Worm (Caenorhabditis elegans) whole organism, L4 larva: ENCODE measurements around the gene C31E10.5.
A peak's percentile ranks its signal among the peaks of the same experiment; 100 is the strongest.

Experiments used
- F37D6.2 ChIP-seq: sonication (generic microtip); optimal IDR thresholded peaks from 2 replicates; lab custom pipeline; 2016; ENCODE audit warnings: mild to moderate bottlenecking, missing genetic modification characterization, missing compliant biosample characterization
- T26A8.4 ChIP-seq: fragments of 200-800 bp; sonication (Bioruptor generic); IDR thresholded peaks from 2 replicates; pipeline ENCODE4 v1.3.6; 2022; ENCODE audit warnings: missing genetic modification characterization, missing compliant biosample characterization
- ZK546.5 ChIP-seq, 2 experiments: sonication (generic microtip); optimal IDR thresholded peaks; 2 replicates each; lab custom pipeline; 2017; ENCODE audit warnings: missing biosample characterization in 2 of 2, missing genetic modification characterization in 2 of 2
- arid-1 ChIP-seq: fragments of 200-800 bp; sonication (Bioruptor generic); conservative IDR thresholded peaks from 2 replicates; pipeline ENCODE4 v1.3.6; 2022; ENCODE audit warnings: missing genetic modification reagents, missing genetic modification characterization, missing compliant biosample characterization
- ceh-28 ChIP-seq: fragments of 150-350 bp; optimal IDR thresholded peaks from 2 replicates; lab custom pipeline; 2014; ENCODE audit warnings: missing biosample characterization, missing genetic modification reagents, missing genetic modification characterization
- ceh-44 ChIP-seq: fragments of 200-800 bp; sonication (Bioruptor generic); IDR thresholded peaks from 2 replicates; pipeline ENCODE4 v1.3.6; 2022; ENCODE audit warnings: missing genetic modification reagents, missing genetic modification characterization, missing compliant biosample characterization
- cey-2 ChIP-seq: sonication (generic microtip); optimal IDR thresholded peaks from 3 replicates; lab custom pipeline; 2017; ENCODE audit warnings: missing genetic modification characterization, mild to moderate bottlenecking, missing compliant biosample characterization, antibody characterized with exemption, borderline replicate concordance; ENCODE audit not compliant: insufficient read depth
- ctbp-1 ChIP-seq: fragments of 200-800 bp; sonication (Bioruptor generic); IDR thresholded peaks from 2 replicates; pipeline ENCODE4 v1.3.6; 2022; ENCODE audit warnings: missing genetic modification reagents, missing genetic modification characterization, missing compliant biosample characterization
- daf-16 ChIP-seq, 3 experiments: sonication (generic microtip); optimal IDR thresholded peaks; 2 replicates each; lab custom pipeline; 2016 to 2017; ENCODE audit warnings: missing genetic modification characterization in 3 of 3, missing genetic modification reagents in 3 of 3, mild to moderate bottlenecking in 2 of 3, missing compliant biosample characterization in 2 of 3, missing biosample characterization in 1 of 3, moderate library complexity in 1 of 3
- dmd-6 ChIP-seq: fragments of 200-800 bp; sonication (Bioruptor generic); IDR thresholded peaks from 2 replicates; pipeline ENCODE4 v1.3.6; 2022; ENCODE audit warnings: missing genetic modification reagents, missing genetic modification characterization, missing compliant biosample characterization
- dmd-8 ChIP-seq: fragments of 200-800 bp; sonication (Bioruptor generic); IDR thresholded peaks from 2 replicates; pipeline ENCODE4 v1.3.6; 2022; ENCODE audit warnings: missing genetic modification characterization, missing compliant biosample characterization
- dmd-9 ChIP-seq: fragments of 200-800 bp; sonication (Bioruptor generic); IDR thresholded peaks from 2 replicates; pipeline ENCODE4 v1.3.6; 2022; ENCODE audit warnings: missing genetic modification reagents, missing genetic modification characterization, missing compliant biosample characterization
- dpl-1 ChIP-seq: fragments of 150-350 bp; optimal IDR thresholded peaks from 2 replicates; lab custom pipeline; 2014; ENCODE audit warnings: missing biosample characterization, missing genetic modification reagents, missing genetic modification characterization
- duxl-1 ChIP-seq: sonication (generic microtip); optimal IDR thresholded peaks from 2 replicates; lab custom pipeline; 2016; ENCODE audit warnings: mild to moderate bottlenecking, missing genetic modification characterization, moderate library complexity, missing compliant biosample characterization; ENCODE audit not compliant: poor library complexity
- fos-1 ChIP-seq: fragments of 150-350 bp; optimal IDR thresholded peaks from 2 replicates; lab custom pipeline; 2014; ENCODE audit warnings: missing biosample characterization, missing genetic modification characterization
- lin-29 ChIP-seq: fragments of 200-800 bp; sonication (Bioruptor generic); IDR thresholded peaks from 2 replicates; pipeline ENCODE4 v1.3.6; 2022; ENCODE audit warnings: missing genetic modification reagents, missing genetic modification characterization, missing compliant biosample characterization
- lin-38 ChIP-seq: fragments of 200-800 bp; sonication (Bioruptor generic); IDR thresholded peaks from 2 replicates; pipeline ENCODE4 v1.3.6; 2022; ENCODE audit warnings: missing genetic modification reagents, missing genetic modification characterization, missing compliant biosample characterization
- madf-5 ChIP-seq, 2 experiments: fragments of 200-800 bp; sonication (Bioruptor generic); IDR thresholded peaks; 2 replicates each; pipeline ENCODE4 v1.3.6; 2022; ENCODE audit warnings: missing compliant biosample characterization in 2 of 2, missing genetic modification characterization in 2 of 2
- mes-2 ChIP-seq: sonication (generic microtip); optimal IDR thresholded peaks from 2 replicates; lab custom pipeline; 2016; ENCODE audit warnings: missing genotype, mild to moderate bottlenecking, missing genetic modification characterization, missing compliant biosample characterization; ENCODE audit not compliant: poor library complexity, severe bottlenecking
- mxl-3 ChIP-seq: fragments of 200-800 bp; sonication (Bioruptor generic); optimal IDR thresholded peaks from 2 replicates; lab custom pipeline; 2018; ENCODE audit warnings: mild to moderate bottlenecking, missing genetic modification characterization, missing compliant biosample characterization
- nhr-11 ChIP-seq: fragments of 150-350 bp; optimal IDR thresholded peaks from 2 replicates; lab custom pipeline; 2014; ENCODE audit warnings: missing biosample characterization, missing genetic modification characterization
- nhr-237 ChIP-seq: sonication (generic microtip); optimal IDR thresholded peaks from 2 replicates; lab custom pipeline; 2017; ENCODE audit warnings: missing biosample characterization, missing genetic modification characterization
- nhr-28 ChIP-seq: fragments of 150-350 bp; optimal IDR thresholded peaks from 2 replicates; lab custom pipeline; 2014; ENCODE audit warnings: missing biosample characterization, missing genetic modification characterization
- nhr-42 ChIP-seq: fragments of 200-800 bp; sonication (Bioruptor generic); IDR thresholded peaks from 2 replicates; pipeline ENCODE4 v1.3.6; 2022; ENCODE audit warnings: missing genetic modification characterization, missing compliant biosample characterization
- nhr-48 ChIP-seq: sonication (generic microtip); optimal IDR thresholded peaks from 2 replicates; lab custom pipeline; 2016; ENCODE audit warnings: mild to moderate bottlenecking, missing genetic modification characterization, missing compliant biosample characterization
- nhr-76 ChIP-seq: fragments of 150-350 bp; optimal IDR thresholded peaks from 2 replicates; lab custom pipeline; 2014; ENCODE audit warnings: missing biosample characterization, missing genetic modification characterization
- pha-4 ChIP-seq, 2 experiments: fragments of 150-350 bp in 1 of 2; fragments of 200-800 bp in 1 of 2; sonication (Bioruptor generic) in 1 of 2; IDR thresholded peaks in 1 of 2; optimal IDR thresholded peaks in 1 of 2; 2 replicates each; pipeline versions ENCODE4 v1.3.6 to Lab custom; 2014 to 2022; ENCODE audit warnings: missing genetic modification characterization in 2 of 2, missing genetic modification reagents in 2 of 2, missing biosample characterization in 1 of 2, missing compliant biosample characterization in 1 of 2
- rbr-2 ChIP-seq: sonication (generic microtip); optimal IDR thresholded peaks from 2 replicates; lab custom pipeline; 2016; ENCODE audit warnings: missing genotype, missing genetic modification characterization, missing compliant biosample characterization
- sdz-12 ChIP-seq: fragments of 200-800 bp; sonication (Bioruptor generic); optimal IDR thresholded peaks from 2 replicates; lab custom pipeline; 2018; ENCODE audit warnings: mild to moderate bottlenecking, missing genetic modification characterization, missing compliant biosample characterization
- snpc-4 ChIP-seq: fragments of 150-350 bp; optimal IDR thresholded peaks from 2 replicates; lab custom pipeline; 2014; ENCODE audit warnings: missing biosample characterization, missing genetic modification characterization
- unc-130 ChIP-seq: sonication (generic microtip); optimal IDR thresholded peaks from 2 replicates; lab custom pipeline; 2016; ENCODE audit warnings: missing genetic modification reagents, missing genetic modification characterization, missing compliant biosample characterization
- unc-62 ChIP-seq, 3 experiments: fragments of 150-350 bp in 1 of 3; sonication (generic microtip); optimal IDR thresholded peaks in 2 of 3; peaks in 1 of 3; 1 replicate in 1 of 3; 2 replicates in 2 of 3; lab custom pipeline; 2014 to 2017; ENCODE audit warnings: missing biosample characterization in 3 of 3, missing genetic modification characterization in 3 of 3, missing genetic modification reagents in 3 of 3, missing genotype in 1 of 3
- zag-1 ChIP-seq: fragments of 150-350 bp; optimal IDR thresholded peaks from 2 replicates; lab custom pipeline; 2014; ENCODE audit warnings: missing biosample characterization, missing genetic modification characterization
- zfp-2 ChIP-seq: sonication (generic microtip); optimal IDR thresholded peaks from 2 replicates; lab custom pipeline; 2016; ENCODE audit warnings: mild to moderate bottlenecking, missing genetic modification characterization, missing compliant biosample characterization
- zfp-3 ChIP-seq: fragments of 200-800 bp; sonication (Bioruptor generic); conservative IDR thresholded peaks from 2 replicates; pipeline ENCODE4 v1.3.6; 2022; ENCODE audit warnings: missing genetic modification reagents, missing genetic modification characterization, missing compliant biosample characterization
- zip-2 ChIP-seq: fragments of 150-350 bp; optimal IDR thresholded peaks from 2 replicates; lab custom pipeline; 2014; ENCODE audit warnings: missing biosample characterization, missing genetic modification characterization
- ztf-11 ChIP-seq: fragments of 150-350 bp; optimal IDR thresholded peaks from 2 replicates; lab custom pipeline; 2014; ENCODE audit warnings: missing biosample characterization, missing genetic modification characterization
- ztf-7 ChIP-seq: fragments of 150-350 bp; optimal IDR thresholded peaks from 2 replicates; lab custom pipeline; 2014; ENCODE audit warnings: missing biosample characterization, missing genetic modification characterization

Gene C31E10.5

DNA sequence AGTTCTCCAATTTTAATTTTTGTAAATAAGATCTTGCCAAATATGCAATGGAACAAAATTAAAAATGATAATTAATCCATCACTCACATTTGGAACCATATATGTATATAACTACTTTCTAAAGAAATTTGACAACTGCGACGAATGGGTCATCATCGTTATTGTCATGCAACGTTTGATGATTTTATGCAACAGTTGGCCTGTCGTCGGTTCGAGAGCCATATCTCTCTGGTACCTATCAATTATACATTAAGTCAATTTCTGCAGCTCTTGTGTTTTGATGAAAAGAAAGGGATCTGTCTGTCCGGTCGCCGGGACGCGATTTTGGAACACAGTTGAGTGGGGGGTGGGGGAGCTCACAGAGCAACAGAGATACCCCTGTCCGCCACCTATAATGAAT lies 43.7 kb upstream of the C31E10.5 start:
- TF ChIP-seq rbr-2 (tag; lab: Kevin White, UChicago): no peak
- no peak for TF ChIP-seq nhr-237
- no peak for TF ChIP-seq snpc-4
- no peak for TF ChIP-seq dmd-8 (GFP tag; lab: Robert Waterston, UW)
- TF ChIP-seq nhr-42 (GFP tag; lab: Robert Waterston, UW): no peak
- no peak for TF ChIP-seq arid-1
- no peak for TF ChIP-seq unc-130 (GFP tag; lab: Kevin White, UChicago)
- no peak for TF ChIP-seq dmd-9 (GFP tag; lab: Robert Waterston, UW)
- no peak for TF ChIP-seq zip-2
- no peak for TF ChIP-seq nhr-76 (tag; lab: Kevin White, UChicago)
- TF ChIP-seq mes-2 (tag; lab: Kevin White, UChicago): no peak
- no peak for TF ChIP-seq F37D6.2
- TF ChIP-seq ztf-11 (tag; lab: Kevin White, UChicago): no peak
- TF ChIP-seq fos-1: no peak
- no peak for TF ChIP-seq nhr-11 (tag; lab: Kevin White, UChicago)
- no peak for TF ChIP-seq ceh-28 (tag; lab: Kevin White, UChicago)

DNA sequence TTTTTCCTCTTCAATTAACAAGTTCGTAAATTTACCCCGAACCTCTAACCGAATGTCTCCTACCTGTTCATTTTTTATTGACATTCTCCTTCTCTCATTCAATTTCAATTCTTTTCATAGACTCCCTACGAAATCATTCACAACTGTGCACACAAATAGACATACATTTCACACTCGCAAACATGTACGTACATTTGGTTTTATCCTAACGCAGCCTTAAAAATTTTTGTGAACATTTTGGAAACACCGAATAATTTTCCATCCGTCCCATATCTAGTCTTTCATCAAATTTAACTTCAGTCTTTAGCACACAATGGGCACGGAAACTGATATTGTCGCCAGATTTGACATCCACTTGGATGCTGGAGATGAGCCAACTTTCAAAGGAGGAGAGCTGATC lies 37.9 kb upstream of the C31E10.5 start, which contains the start of gene arrd-25:
Gene arrd-25 (plus strand): TSS at position 301 of the 400 bp plus-strand sequence.
- TF ChIP-seq madf-5 (GFP tag; IDR thresholded peaks at IDR 0.05; lab: Robert Waterston, UW) (no peak), nhr-237 (no peak), unc-62 (GFP tag; optimal IDR thresholded peaks at IDR 0.05 in 1 of 2; lab: Kevin White, UChicago) (peak in 1 of 2 experiments; percentile 27), unc-62 (tag; optimal IDR thresholded peaks at IDR 0.05; lab: Kevin White, UChicago) (no peak), nhr-48 (no peak)

DNA sequence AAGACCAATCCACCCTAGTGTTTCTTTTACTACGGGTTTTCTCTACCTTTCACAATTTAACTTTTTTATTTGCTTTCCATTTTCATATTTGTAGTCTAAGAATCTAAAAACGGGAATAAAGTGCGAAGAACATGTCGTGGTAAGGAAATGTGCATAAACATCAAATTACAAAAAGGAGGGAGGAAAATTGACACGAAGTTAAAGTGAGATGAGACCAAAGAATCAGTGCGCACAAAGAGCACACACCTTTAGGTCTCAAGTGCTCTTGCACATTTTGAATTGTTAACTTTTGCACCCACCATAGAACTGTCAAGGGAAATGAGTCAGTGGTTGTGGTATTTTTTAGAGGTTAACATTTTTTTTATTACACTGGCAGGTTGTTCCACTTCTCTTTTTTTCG lies 34.9 kb upstream of the C31E10.5 start:
- TF ChIP-seq pha-4 (GFP tag; IDR thresholded peaks at IDR 0.05; lab: Robert Waterston, UW): no peak
- peak; percentile 46 for TF ChIP-seq pha-4 (tag; optimal IDR thresholded peaks at IDR 0.05; lab: Kevin White, UChicago)
- no peak for TF ChIP-seq ctbp-1
- no peak for TF ChIP-seq daf-16 (GFP tag; optimal IDR thresholded peaks at IDR 0.05; lab: Kevin White, UChicago)
- peak; percentile 20 for TF ChIP-seq daf-16 (tag; optimal IDR thresholded peaks at IDR 0.05; lab: Kevin White, UChicago)
- TF ChIP-seq sdz-12 (GFP tag; lab: Kevin White, UChicago): no peak
- no peak for TF ChIP-seq zfp-2
- no peak for TF ChIP-seq lin-38 (GFP tag; lab: Robert Waterston, UW)
- no peak for TF ChIP-seq zfp-3 (GFP tag; lab: Robert Waterston, UW)
- TF ChIP-seq ceh-44: no peak
- TF ChIP-seq unc-62 (GFP tag; optimal IDR thresholded peaks at IDR 0.05 in 1 of 2; lab: Kevin White, UChicago): peak in 1 of 2 experiments; percentile 20
- no peak for TF ChIP-seq unc-62 (tag; optimal IDR thresholded peaks at IDR 0.05; lab: Kevin White, UChicago)
- TF ChIP-seq nhr-11 (tag; lab: Kevin White, UChicago): no peak
- TF ChIP-seq F37D6.2: no peak
- TF ChIP-seq mxl-3 (GFP tag; lab: Kevin White, UChicago): no peak
- TF ChIP-seq ZK546.5 (tag; optimal IDR thresholded peaks at IDR 0.05; lab: Kevin White, UChicago): no peak
- TF ChIP-seq nhr-28 (tag; lab: Kevin White, UChicago): peak; percentile 27
- no peak for TF ChIP-seq duxl-1
- TF ChIP-seq T26A8.4: no peak
- TF ChIP-seq dmd-6 (GFP tag; lab: Robert Waterston, UW): peak; percentile 71
- no peak for TF ChIP-seq zag-1

DNA sequence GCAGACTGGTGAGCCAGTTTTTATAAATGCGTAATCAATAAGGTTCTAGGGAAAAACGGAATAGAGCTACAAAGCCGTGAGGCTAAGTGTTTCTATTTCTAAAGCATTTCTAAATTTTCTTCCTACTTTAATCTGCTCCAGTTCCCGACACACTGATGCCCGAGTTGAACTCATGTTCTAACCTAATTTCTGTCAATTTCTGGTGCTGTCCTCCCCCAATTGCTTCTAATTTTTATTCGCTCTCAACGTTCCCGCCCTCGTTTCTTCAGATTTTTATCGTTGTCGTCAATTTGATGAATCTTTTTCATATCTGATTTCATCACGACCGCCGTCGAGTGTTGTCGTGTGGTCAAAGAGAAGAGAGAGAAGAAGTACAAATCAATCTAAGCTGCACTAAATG lies 34.2 kb upstream of the C31E10.5 start:
- TF ChIP-seq pha-4 (GFP tag; IDR thresholded peaks at IDR 0.05; lab: Robert Waterston, UW): no peak
- TF ChIP-seq pha-4 (tag; optimal IDR thresholded peaks at IDR 0.05; lab: Kevin White, UChicago): no peak
- no peak for TF ChIP-seq lin-38 (GFP tag; lab: Robert Waterston, UW)
- no peak for TF ChIP-seq dpl-1 (GFP tag; lab: Kevin White, UChicago)
- TF ChIP-seq ztf-7 (tag; lab: Kevin White, UChicago): no peak
- no peak for TF ChIP-seq dmd-6 (GFP tag; lab: Robert Waterston, UW)
- TF ChIP-seq ceh-28 (tag; lab: Kevin White, UChicago): no peak
- no peak for TF ChIP-seq cey-2
- TF ChIP-seq lin-29 (GFP tag; lab: Robert Waterston, UW): no peak
